Fruit fly (Drosophila melanogaster): ENCODE measurements around the gene cyr.

The cyr gene

dm6 chrX:8100026-8100825 lies 35.3 kb downstream of the cyr start (continued):
- peak; percentile 90 for TF ChIP-seq CG6163 (GFP tag; IDR thresholded peaks at IDR 0.05)
- TF ChIP-seq CG6854 (GFP tag; optimal IDR thresholded peaks at IDR 0.05), result peak; percentile 45
- TF ChIP-seq CG15336 (GFP tag; IDR thresholded peaks at IDR 0.05), result peak; percentile 93
- no peak for TF ChIP-seq Hr38 (GFP tag; optimal IDR thresholded peaks at IDR 0.05)
- peak; percentile 81 for TF ChIP-seq CG3032 (tag; optimal IDR thresholded peaks at IDR 0.05)
- peak; percentile 66 to 76 for TF ChIP-seq ss (GFP tag; optimal IDR thresholded peaks at IDR 0.05)
- peak; percentile 73 for TF ChIP-seq lz (GFP tag; optimal IDR thresholded peaks at IDR 0.05)
- TF ChIP-seq CG8632 (GFP tag; optimal IDR thresholded peaks at IDR 0.05), result peak; percentile 71
- peak; percentile 77 for TF ChIP-seq Met (GFP tag; optimal IDR thresholded peaks at IDR 0.05)
- TF ChIP-seq CG8119 (GFP tag; IDR thresholded peaks at IDR 0.05), result peak; percentile 90

- TF ChIP-seq CG15336 (GFP tag; IDR thresholded peaks at IDR 0.05) (0 out of 2 replicates have a peak, but pooled peaks have one; percentile 30), achi (GFP tag; optimal IDR thresholded peaks at IDR 0.05) (peak; percentile 20), esn (GFP tag; optimal IDR thresholded peaks at IDR 0.05) (peak; percentile 6), CG1621 (tag; optimal IDR thresholded peaks at IDR 0.05) (peak; percentile 44), CG8319 (GFP tag; optimal IDR thresholded peaks at IDR 0.05) (no peak), CG6854 (GFP tag; optimal IDR thresholded peaks at IDR 0.05) (peak; percentile 12), svp (GFP tag) (peak; percentile 72), topi (GFP tag; optimal IDR thresholded peaks at IDR 0.05) (peak; percentile 47), Gug (GFP tag; IDR thresholded peaks at IDR 0.05) (no peak), vri (GFP tag; optimal IDR thresholded peaks at IDR 0.05) (no peak), Blimp-1 (GFP tag; optimal IDR thresholded peaks at IDR 0.05) (no peak), fd59A (GFP tag; optimal IDR thresholded peaks at IDR 0.05) (no peak), Eip78C (GFP tag) (peak; percentile 58), fkh (GFP tag; optimal IDR thresholded peaks at IDR 0.05) (peak; percentile 65), Smox (GFP tag; optimal IDR thresholded peaks at IDR 0.05) (no peak), CG32006 (GFP tag; optimal IDR thresholded peaks at IDR 0.05) (no peak), Hr38 (GFP tag; optimal IDR thresholded peaks at IDR 0.05) (no peak), net (GFP tag; optimal IDR thresholded peaks at IDR 0.05) (peak; percentile 18), Eip75B (GFP tag; optimal IDR thresholded peaks at IDR 0.05) (no peak)
Observed at dm6 chrX:8093722-8094177, 41.8 kb downstream of the cyr start, which contains the start of gene UbcE2H. Gene UbcE2H, minus strand, starts transcription at chrX:8094064.

DNA sequence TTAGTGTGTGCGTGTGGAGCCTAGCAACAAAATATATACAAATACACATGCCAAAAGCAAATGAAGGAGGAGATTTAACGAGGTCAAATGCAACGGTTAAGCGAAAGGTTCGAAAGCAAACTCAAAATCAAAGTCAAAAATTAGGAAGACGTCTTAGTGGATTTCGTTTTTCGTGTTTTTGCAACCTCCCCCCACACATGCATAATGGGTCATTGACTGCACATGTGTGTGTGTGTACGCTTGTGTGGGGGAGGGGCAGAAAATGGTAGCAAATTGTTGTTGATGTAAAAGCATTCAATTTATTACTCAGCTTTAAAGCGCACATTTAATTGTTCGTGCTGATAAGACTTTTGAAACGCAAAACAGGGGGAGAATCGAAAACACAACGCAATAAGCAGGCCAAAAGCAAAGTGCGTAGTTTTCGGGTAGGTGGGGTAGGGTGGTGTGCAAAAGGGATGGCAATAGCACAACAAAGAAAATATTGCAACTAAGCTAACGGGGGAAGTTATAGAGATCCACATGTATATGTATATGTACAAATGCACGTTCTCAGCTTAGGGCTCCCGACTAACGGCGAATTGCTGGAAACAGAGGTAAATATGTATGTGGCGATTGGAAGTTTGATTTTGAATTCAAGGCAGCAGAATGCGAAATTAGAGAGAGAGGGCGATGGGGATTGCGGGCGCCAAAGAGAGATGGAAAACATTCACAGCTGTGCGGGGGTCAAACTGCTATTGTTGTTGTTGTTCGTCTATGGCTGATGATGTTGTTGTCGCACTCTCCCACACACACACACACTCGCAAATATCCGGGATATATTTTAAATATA lies 42.4 kb downstream of the cyr start:
- TF ChIP-seq CG32006 (GFP tag; optimal IDR thresholded peaks at IDR 0.05), result peak; percentile 16
- peak; percentile 42 for TF ChIP-seq vri (GFP tag; optimal IDR thresholded peaks at IDR 0.05)
- TF ChIP-seq Eip78C (GFP tag), result peak; percentile 77
- TF ChIP-seq CG6163 (GFP tag; IDR thresholded peaks at IDR 0.05), result 0 out of 3 replicates have a peak, but pooled peaks have one; percentile 17
- peak; percentile 9 for TF ChIP-seq Hr4 (GFP tag; optimal IDR thresholded peaks at IDR 0.05)
- TF ChIP-seq Gug (GFP tag; IDR thresholded peaks at IDR 0.05), result no peak
- TF ChIP-seq fkh (GFP tag; optimal IDR thresholded peaks at IDR 0.05), result no peak
- no peak for TF ChIP-seq CG11762 (GFP tag; optimal IDR thresholded peaks at IDR 0.05; ENCODE audit: insufficient read depth)
- TF ChIP-seq CG6276 (GFP tag; optimal IDR thresholded peaks at IDR 0.05), result peak; percentile 30
- peak; percentile 11 for TF ChIP-seq CG8632 (GFP tag; optimal IDR thresholded peaks at IDR 0.05)
- 0 out of 3 replicates have a peak, but pooled peaks have one; percentile 32 for TF ChIP-seq eg (GFP tag; IDR thresholded peaks at IDR 0.05)
- peak; percentile 59 for TF ChIP-seq Sox14 (GFP tag; optimal IDR thresholded peaks at IDR 0.05)
- TF ChIP-seq CG9139 (GFP tag; optimal IDR thresholded peaks at IDR 0.05), result peak; percentile 38
- TF ChIP-seq Smox (GFP tag; optimal IDR thresholded peaks at IDR 0.05), result peak; percentile 45
- peak; percentile 91 for TF ChIP-seq svp (GFP tag)

Data from whole organism, prepupa.